Worm (Caenorhabditis elegans) whole organism, early embryonic: ENCODE data around the gene ZC21.10.

ENCODE experiments used
- B0310.2 ChIP-seq: sonication (generic microtip); optimal IDR thresholded peaks from 2 replicates; lab custom pipeline; 2016; ENCODE audit warnings: mild to moderate bottlenecking, missing genetic modification characterization, missing compliant biosample characterization
- F13C5.2 ChIP-seq: sonication (generic microtip); optimal IDR thresholded peaks from 2 replicates; lab custom pipeline; 2017; ENCODE audit warnings: mild to moderate bottlenecking, missing genetic modification characterization, inconsistent platforms, missing compliant biosample characterization
- aly-1 ChIP-seq: sonication (generic microtip); optimal IDR thresholded peaks from 2 replicates; lab custom pipeline; 2016; ENCODE audit warnings: missing genetic modification characterization, missing compliant biosample characterization
- ama-1 ChIP-seq: fragments of 150-350 bp; optimal IDR thresholded peaks from 2 replicates; lab custom pipeline; 2014
- ceh-13 ChIP-seq: fragments of 200-800 bp; sonication (Bioruptor generic); optimal IDR thresholded peaks from 2 replicates; lab custom pipeline; 2018; ENCODE audit warnings: mild to moderate bottlenecking, missing genetic modification characterization, missing compliant biosample characterization
- ets-7 ChIP-seq: sonication (generic microtip); optimal IDR thresholded peaks from 2 replicates; lab custom pipeline; 2016; ENCODE audit warnings: missing genotype, missing genetic modification characterization, missing compliant biosample characterization
- flt-1 ChIP-seq: fragments of 200-800 bp; sonication (Bioruptor generic); IDR thresholded peaks from 2 replicates; pipeline ENCODE4 v1.3.6; 2022; ENCODE audit warnings: missing genetic modification characterization, missing compliant biosample characterization
- hmbx-1 ChIP-seq: sonication (generic microtip); optimal IDR thresholded peaks from 2 replicates; lab custom pipeline; 2016; ENCODE audit warnings: mild to moderate bottlenecking, missing genetic modification characterization, missing compliant biosample characterization
- hmg-4 ChIP-seq: fragments of 200-800 bp; sonication (Bioruptor generic); optimal IDR thresholded peaks from 2 replicates; lab custom pipeline; 2018; ENCODE audit warnings: mild to moderate bottlenecking, missing genetic modification characterization, missing compliant biosample characterization
- scrt-1 ChIP-seq: fragments of 200-800 bp; sonication (Bioruptor generic); IDR thresholded peaks from 2 replicates; pipeline ENCODE4 v1.3.6; 2022; ENCODE audit warnings: missing genetic modification characterization, missing compliant biosample characterization
- sea-1 ChIP-seq: fragments of 200-800 bp; sonication (Bioruptor generic); conservative IDR thresholded peaks from 2 replicates; pipeline ENCODE4 v1.3.6; 2022; ENCODE audit warnings: missing genetic modification characterization, missing compliant biosample characterization
- tbx-37 ChIP-seq: fragments of 200-800 bp; sonication (Bioruptor generic); conservative IDR thresholded peaks from 2 replicates; pipeline ENCODE4 v1.3.6; 2022; ENCODE audit warnings: missing genetic modification reagents, missing genetic modification characterization, missing compliant biosample characterization
- tra-4 ChIP-seq: sonication (generic microtip); optimal IDR thresholded peaks from 2 replicates; lab custom pipeline; 2017; ENCODE audit warnings: missing genetic modification characterization, missing compliant biosample characterization

- TF ChIP-seq tra-4 (tag; lab: Kevin White, UChicago) (no peak), ceh-13 (GFP tag; lab: Kevin White, UChicago) (no peak), ama-1 (no peak), flt-1 (no peak), F13C5.2 (tag; lab: Kevin White, UChicago) (no peak), hmbx-1 (no peak), tbx-37 (GFP tag; lab: Robert Waterston, UW) (no peak), hmg-4 (GFP tag; lab: Kevin White, UChicago) (no peak), sea-1 (GFP tag; lab: Robert Waterston, UW) (no peak), scrt-1 (GFP tag; lab: Robert Waterston, UW) (no peak), ets-7 (tag; lab: Kevin White, UChicago) (no peak), aly-1 (no peak), B0310.2 (tag; lab: Kevin White, UChicago) (no peak)
These were observed 15.6 kb downstream of the ZC21.10 start, which contains the start of gene ZC21.6 for ce11 chrIII:8545515-8545914.
